Worm (Caenorhabditis elegans) whole organism, young adult: ENCODE measurements around the gene srj-39.

Source experiments
- B0019.2 ChIP-seq: fragments of 200-800 bp; sonication (Bioruptor generic); conservative IDR thresholded peaks from 2 replicates; pipeline ENCODE4 v1.3.6; 2022; ENCODE audit warnings: missing genetic modification reagents, missing genetic modification characterization, missing compliant biosample characterization
- B0336.3 ChIP-seq: fragments of 200-800 bp; sonication (Bioruptor generic); IDR thresholded peaks from 2 replicates; pipeline ENCODE4 v1.3.6; 2022; ENCODE audit warnings: missing genetic modification characterization, missing compliant biosample characterization
- C06A6.2 ChIP-seq: fragments of 200-800 bp; sonication (Bioruptor generic); conservative IDR thresholded peaks from 2 replicates; pipeline ENCODE4 v1.3.6; 2022; ENCODE audit warnings: missing genetic modification characterization, missing compliant biosample characterization
- D2030.7 ChIP-seq: fragments of 200-800 bp; sonication (Bioruptor generic); IDR thresholded peaks from 2 replicates; pipeline ENCODE4 v1.3.6; 2022; ENCODE audit warnings: missing genetic modification reagents, missing genetic modification characterization, missing compliant biosample characterization
- F33H1.4 ChIP-seq: fragments of 200-800 bp; sonication (Bioruptor generic); IDR thresholded peaks from 2 replicates; pipeline ENCODE4 v1.3.6; 2022; ENCODE audit warnings: missing genetic modification reagents, missing genetic modification characterization, missing compliant biosample characterization
- F57C9.4 ChIP-seq: sonication (generic microtip); optimal IDR thresholded peaks from 2 replicates; lab custom pipeline; 2017; ENCODE audit warnings: mild to moderate bottlenecking, missing genetic modification characterization, missing compliant biosample characterization
- Y67H2A.10 ChIP-seq: fragments of 200-800 bp; sonication (Bioruptor generic); conservative IDR thresholded peaks from 2 replicates; pipeline ENCODE4 v1.3.6; 2022; ENCODE audit warnings: missing genetic modification reagents, missing genetic modification characterization, missing compliant biosample characterization
- attf-5 ChIP-seq: fragments of 200-800 bp; sonication (Bioruptor generic); optimal IDR thresholded peaks from 2 replicates; lab custom pipeline; 2018; ENCODE audit warnings: mild to moderate bottlenecking, missing genetic modification characterization, missing compliant biosample characterization
- cebp-1 ChIP-seq, 2 experiments: fragments of 200-800 bp in 1 of 2; sonication (Bioruptor generic) in 1 of 2; sonication (generic microtip) in 1 of 2; IDR thresholded peaks in 1 of 2; optimal IDR thresholded peaks in 1 of 2; 2 replicates each; pipeline versions ENCODE4 v1.3.6 to Lab custom; 2017 to 2022; ENCODE audit warnings: missing compliant biosample characterization in 2 of 2, missing genetic modification characterization in 2 of 2, mild to moderate bottlenecking in 1 of 2, missing genetic modification reagents in 1 of 2, moderate library complexity in 1 of 2
- ceh-100 ChIP-seq: fragments of 200-800 bp; sonication (Bioruptor generic); IDR thresholded peaks from 2 replicates; pipeline ENCODE4 v1.3.6; 2022; ENCODE audit warnings: missing genetic modification reagents, missing genetic modification characterization, missing compliant biosample characterization
- ceh-91 ChIP-seq: fragments of 200-800 bp; sonication (Bioruptor generic); IDR thresholded peaks from 2 replicates; pipeline ENCODE4 v1.3.6; 2022; ENCODE audit warnings: missing genetic modification reagents, missing genetic modification characterization, missing compliant biosample characterization
- chd-7 ChIP-seq: sonication (generic microtip); optimal IDR thresholded peaks from 2 replicates; lab custom pipeline; 2016; ENCODE audit warnings: mild to moderate bottlenecking, missing genetic modification characterization, moderate library complexity, missing compliant biosample characterization
- die-1 ChIP-seq: sonication (generic microtip); optimal IDR thresholded peaks from 2 replicates; lab custom pipeline; 2016; ENCODE audit warnings: missing genotype, mild to moderate bottlenecking, missing genetic modification characterization, missing compliant biosample characterization
- dpl-1 ChIP-seq: fragments of 150-350 bp; optimal IDR thresholded peaks from 2 replicates; lab custom pipeline; 2014; ENCODE audit warnings: missing biosample characterization, missing genetic modification reagents, missing genetic modification characterization
- egl-18 ChIP-seq: fragments of 200-800 bp; sonication (Bioruptor generic); IDR thresholded peaks from 2 replicates; pipeline ENCODE4 v1.3.6; 2022; ENCODE audit warnings: missing genetic modification reagents, missing genetic modification characterization, missing compliant biosample characterization
- ekl-4 ChIP-seq: fragments of 200-800 bp; sonication (Bioruptor generic); IDR thresholded peaks from 2 replicates; pipeline ENCODE4 v1.3.6; 2022; ENCODE audit warnings: missing genetic modification reagents, missing genetic modification characterization, missing compliant biosample characterization
- ets-4 ChIP-seq: fragments of 200-800 bp; sonication (Bioruptor generic); optimal IDR thresholded peaks from 2 replicates; lab custom pipeline; 2018; ENCODE audit warnings: mild to moderate bottlenecking, missing genetic modification characterization, missing compliant biosample characterization
- hmg-1.2 ChIP-seq: fragments of 200-800 bp; sonication (Bioruptor generic); IDR thresholded peaks from 2 replicates; pipeline ENCODE4 v1.3.6; 2022; ENCODE audit warnings: missing genetic modification reagents, missing genetic modification characterization, missing compliant biosample characterization
- hmg-20 ChIP-seq: fragments of 200-800 bp; sonication (Bioruptor generic); IDR thresholded peaks from 2 replicates; pipeline ENCODE4 v1.3.6; 2022; ENCODE audit warnings: missing genetic modification reagents, missing genetic modification characterization, missing compliant biosample characterization
- hsf-1 ChIP-seq: fragments of 200-800 bp; sonication (Bioruptor generic); IDR thresholded peaks from 2 replicates; pipeline ENCODE4 v1.3.6; 2022; ENCODE audit warnings: missing genetic modification reagents, missing genetic modification characterization, missing compliant biosample characterization
- let-526 ChIP-seq: fragments of 200-800 bp; sonication (Bioruptor generic); IDR thresholded peaks from 2 replicates; pipeline ENCODE4 v1.3.6; 2022; ENCODE audit warnings: missing genetic modification reagents, missing genetic modification characterization, missing compliant biosample characterization
- lin-54 ChIP-seq: fragments of 200-800 bp; sonication (Bioruptor generic); optimal IDR thresholded peaks from 2 replicates; lab custom pipeline; 2018; ENCODE audit warnings: mild to moderate bottlenecking, missing genetic modification characterization, missing compliant biosample characterization
- lir-1 ChIP-seq: fragments of 200-800 bp; sonication (Bioruptor generic); conservative IDR thresholded peaks from 2 replicates; pipeline ENCODE4 v1.3.6; 2022; ENCODE audit warnings: missing genetic modification reagents, missing genetic modification characterization, missing compliant biosample characterization
- lsl-1 ChIP-seq: fragments of 200-800 bp; sonication (Bioruptor generic); optimal IDR thresholded peaks from 2 replicates; lab custom pipeline; 2018; ENCODE audit warnings: mild to moderate bottlenecking, missing genetic modification characterization, moderate library complexity, missing compliant biosample characterization
- madf-6 ChIP-seq: fragments of 200-800 bp; sonication (Bioruptor generic); IDR thresholded peaks from 2 replicates; pipeline ENCODE4 v1.3.6; 2022; ENCODE audit warnings: missing genetic modification reagents, missing genetic modification characterization, missing compliant biosample characterization
- madf-8 ChIP-seq: fragments of 200-800 bp; sonication (Bioruptor generic); conservative IDR thresholded peaks from 2 replicates; pipeline ENCODE4 v1.3.6; 2022; ENCODE audit warnings: missing genetic modification reagents, missing genetic modification characterization, missing compliant biosample characterization
- mcd-1 ChIP-seq: fragments of 200-800 bp; sonication (Bioruptor generic); IDR thresholded peaks from 2 replicates; pipeline ENCODE4 v1.3.6; 2022; ENCODE audit warnings: missing genetic modification reagents, missing genetic modification characterization, missing compliant biosample characterization
- nfya-2 ChIP-seq: fragments of 200-800 bp; sonication (Bioruptor generic); IDR thresholded peaks from 2 replicates; pipeline ENCODE4 v1.3.6; 2022; ENCODE audit warnings: missing genetic modification reagents, missing genetic modification characterization, missing compliant biosample characterization
- nfyb-1 ChIP-seq: fragments of 200-800 bp; sonication (Bioruptor generic); IDR thresholded peaks from 2 replicates; pipeline ENCODE4 v1.3.6; 2022; ENCODE audit warnings: missing genetic modification reagents, missing genetic modification characterization, missing compliant biosample characterization
- nhr-179 ChIP-seq: sonication (generic microtip); optimal IDR thresholded peaks from 2 replicates; lab custom pipeline; 2016; ENCODE audit warnings: mild to moderate bottlenecking, missing genetic modification characterization, missing compliant biosample characterization
- nhr-80 ChIP-seq: sonication (generic microtip); optimal IDR thresholded peaks from 2 replicates; lab custom pipeline; 2016; ENCODE audit warnings: missing genetic modification characterization, missing compliant biosample characterization
- pha-4 ChIP-seq: fragments of 150-350 bp; sonication (generic microtip); optimal IDR thresholded peaks from 2 replicates; lab custom pipeline; 2014; ENCODE audit warnings: missing biosample characterization, missing genetic modification reagents, missing genetic modification characterization
- rcor-1 ChIP-seq: fragments of 200-800 bp; sonication (Bioruptor generic); IDR thresholded peaks from 2 replicates; pipeline ENCODE4 v1.3.6; 2022; ENCODE audit warnings: missing genetic modification reagents, missing genetic modification characterization, missing compliant biosample characterization
- sea-2 ChIP-seq: fragments of 200-800 bp; sonication (Bioruptor generic); IDR thresholded peaks from 2 replicates; pipeline ENCODE4 v1.3.6; 2022; ENCODE audit warnings: missing genetic modification characterization, missing compliant biosample characterization
- somi-1 ChIP-seq: fragments of 200-800 bp; sonication (Bioruptor generic); optimal IDR thresholded peaks from 2 replicates; lab custom pipeline; 2018; ENCODE audit warnings: mild to moderate bottlenecking, missing genetic modification characterization, missing compliant biosample characterization
- sptf-2 ChIP-seq: fragments of 200-800 bp; sonication (Bioruptor generic); optimal IDR thresholded peaks from 2 replicates; lab custom pipeline; 2018; ENCODE audit warnings: mild to moderate bottlenecking, missing genetic modification characterization, missing compliant biosample characterization

Gene srj-39

ce11 chrV:4104298-4104697, at the start of gene srj-39:
Gene srj-39, plus strand, starts transcription at chrV:4104598.
- TF ChIP-seq let-526 (GFP tag; lab: Robert Waterston, UW) (no peak), sptf-2 (GFP tag; lab: Kevin White, UChicago) (no peak), hmg-20 (GFP tag; lab: Robert Waterston, UW) (no peak), nfya-2 (GFP tag; lab: Robert Waterston, UW) (no peak), nhr-80 (no peak), chd-7 (tag; lab: Kevin White, UChicago) (no peak)

ce11 chrV:4055025-4055424, 49.4 kb upstream of the srj-39 start, which contains the start of gene djr-1.2:
Gene djr-1.2, minus strand, starts transcription at chrV:4055125.
- no peak for TF ChIP-seq ceh-91 (GFP tag; lab: Robert Waterston, UW)
- no peak for TF ChIP-seq ets-4 (GFP tag; lab: Kevin White, UChicago)
- no peak for TF ChIP-seq nhr-179 (tag; lab: Kevin White, UChicago)
- no peak for TF ChIP-seq B0336.3 (GFP tag; lab: Robert Waterston, UW)
- no peak for TF ChIP-seq sea-2 (GFP tag; lab: Robert Waterston, UW)

- TF ChIP-seq pha-4 (tag; lab: Kevin White, UChicago): no peak
- no peak for TF ChIP-seq somi-1 (GFP tag; lab: Kevin White, UChicago)
- TF ChIP-seq dpl-1: no peak
- TF ChIP-seq D2030.7 (GFP tag; lab: Robert Waterston, UW): no peak
- TF ChIP-seq madf-6 (GFP tag; lab: Robert Waterston, UW): no peak
- TF ChIP-seq cebp-1 (GFP tag; IDR thresholded peaks at IDR 0.05; lab: Robert Waterston, UW): no peak
- TF ChIP-seq cebp-1 (tag; optimal IDR thresholded peaks at IDR 0.05; lab: Kevin White, UChicago): no peak
- TF ChIP-seq F57C9.4 (tag; lab: Kevin White, UChicago): no peak
- no peak for TF ChIP-seq lir-1 (GFP tag; lab: Robert Waterston, UW)
- no peak for TF ChIP-seq die-1 (tag; lab: Kevin White, UChicago)
- no peak for TF ChIP-seq lsl-1 (GFP tag; lab: Kevin White, UChicago)
Measured at ce11 chrV:4056203-4056602, 48.2 kb upstream of the srj-39 start.

- TF ChIP-seq B0019.2 (0 out of 2 replicates have a peak, but pooled peaks have one; percentile 19), hmg-20 (GFP tag; lab: Robert Waterston, UW) (0 out of 2 replicates have a peak, but pooled peaks have one; percentile 16), mcd-1 (GFP tag; lab: Robert Waterston, UW) (peak; percentile 98), attf-5 (peak; percentile 6), madf-8 (peak; percentile 33; the same call in 1 of the 2 replicates), ceh-100 (peak; percentile 77), lsl-1 (GFP tag; lab: Kevin White, UChicago) (peak; percentile 36), C06A6.2 (GFP tag; lab: Robert Waterston, UW) (peak; percentile 67), lin-54 (peak; percentile 57), egl-18 (0 out of 2 replicates have a peak, but pooled peaks have one; percentile 59), rcor-1 (GFP tag; lab: Robert Waterston, UW) (peak; percentile 63; the same call in 1 of the 2 replicates), hsf-1 (GFP tag; lab: Robert Waterston, UW) (peak; percentile 54), hmg-1.2 (GFP tag; lab: Robert Waterston, UW) (peak; percentile 91), ekl-4 (peak; percentile 66; the same call in 1 of the 2 replicates), ceh-91 (GFP tag; lab: Robert Waterston, UW) (peak; percentile 69), F33H1.4 (GFP tag; lab: Robert Waterston, UW) (peak; percentile 60), madf-6 (GFP tag; lab: Robert Waterston, UW) (peak; percentile 66), lir-1 (GFP tag; lab: Robert Waterston, UW) (peak; percentile 35; the same call in 1 of the 2 replicates), Y67H2A.10 (GFP tag; lab: Robert Waterston, UW) (0 out of 2 replicates have a peak, but pooled peaks have one; percentile 30), D2030.7 (GFP tag; lab: Robert Waterston, UW) (peak; percentile 72; the same call in 1 of the 2 replicates), nfyb-1 (peak; percentile 83)
Measured at ce11 chrV:4063559-4064164, 40.7 kb upstream of the srj-39 start.
